Worm (Caenorhabditis elegans): ENCODE results near the gene C03B1.17.

Gene C03B1.17

ce11 chrX:6360658-6361057, 12.8 kb upstream of the C03B1.17 start, which contains the start of gene C03B1.14:
Gene C03B1.14 (minus strand): TSS chrX:6360758.
- TF ChIP-seq sea-1 (GFP tag; conservative IDR thresholded peaks at IDR 0.05) = no peak

- TF ChIP-seq F13C5.2 (tag; optimal IDR thresholded peaks at IDR 0.05) (no peak), ceh-13 (GFP tag; optimal IDR thresholded peaks at IDR 0.05) (no peak), ceh-36 (tag; optimal IDR thresholded peaks at IDR 0.05) (no peak), scrt-1 (GFP tag; IDR thresholded peaks at IDR 0.05) (no peak), tbx-11 (GFP tag; IDR thresholded peaks at IDR 0.05) (no peak), flt-1 (GFP tag; IDR thresholded peaks at IDR 0.05) (no peak), tra-4 (tag; optimal IDR thresholded peaks at IDR 0.05) (no peak), tbx-37 (GFP tag; conservative IDR thresholded peaks at IDR 0.05) (no peak), aly-1 (tag; optimal IDR thresholded peaks at IDR 0.05) (no peak), B0310.2 (tag; optimal IDR thresholded peaks at IDR 0.05) (no peak), hmbx-1 (tag; optimal IDR thresholded peaks at IDR 0.05) (no peak), ama-1 (optimal IDR thresholded peaks at IDR 0.05) (no peak), hnd-1 (tag; optimal IDR thresholded peaks at IDR 0.05) (no peak), pes-1 (GFP tag; IDR thresholded peaks at IDR 0.05) (no peak), sea-1 (GFP tag; conservative IDR thresholded peaks at IDR 0.05) (no peak), hmg-4 (GFP tag; optimal IDR thresholded peaks at IDR 0.05) (no peak)
These were observed 9.3 kb upstream of the C03B1.17 start, which contains the start of gene C03B1.4 for ce11 chrX:6364196-6364595. Gene C03B1.4 (plus strand): TSS chrX:6364496.

- no peak for TF ChIP-seq tbx-37 (GFP tag; conservative IDR thresholded peaks at IDR 0.05)
These were observed 7.7 kb upstream of the C03B1.17 start, which contains the start of gene C03B1.3 for ce11 chrX:6365715-6366114. Gene C03B1.3 (plus strand): TSS chrX:6366015.

ce11 chrX:6369717-6370116, 3.7 kb upstream of the C03B1.17 start, which contains the start of gene C03B1.2:
Gene C03B1.2 (plus strand): TSS chrX:6370017.
- TF ChIP-seq pes-1 (GFP tag; IDR thresholded peaks at IDR 0.05) (no peak), hnd-1 (tag; optimal IDR thresholded peaks at IDR 0.05) (no peak), tbx-11 (GFP tag; IDR thresholded peaks at IDR 0.05) (no peak), tra-4 (tag; optimal IDR thresholded peaks at IDR 0.05) (no peak)

- TF ChIP-seq sea-1 (GFP tag; conservative IDR thresholded peaks at IDR 0.05) (peak; percentile 79), tbx-37 (GFP tag; conservative IDR thresholded peaks at IDR 0.05) (peak; percentile 90), ama-1 (optimal IDR thresholded peaks at IDR 0.05) (no peak), ets-7 (tag; optimal IDR thresholded peaks at IDR 0.05) (no peak), scrt-1 (GFP tag; IDR thresholded peaks at IDR 0.05) (peak; percentile 88), hnd-1 (tag; optimal IDR thresholded peaks at IDR 0.05) (peak; percentile 66), hmg-4 (GFP tag; optimal IDR thresholded peaks at IDR 0.05) (peak; percentile 85), F13C5.2 (tag; optimal IDR thresholded peaks at IDR 0.05) (peak; percentile 62), B0310.2 (tag; optimal IDR thresholded peaks at IDR 0.05) (peak; percentile 58), ceh-13 (GFP tag; optimal IDR thresholded peaks at IDR 0.05) (peak; percentile 73), tra-4 (tag; optimal IDR thresholded peaks at IDR 0.05) (peak; percentile 28), tbx-11 (GFP tag; IDR thresholded peaks at IDR 0.05) (peak; percentile 88), pes-1 (GFP tag; IDR thresholded peaks at IDR 0.05) (peak; percentile 92), ceh-36 (tag; optimal IDR thresholded peaks at IDR 0.05) (peak; percentile 81), hmbx-1 (tag; optimal IDR thresholded peaks at IDR 0.05) (peak; percentile 64), flt-1 (GFP tag; IDR thresholded peaks at IDR 0.05) (peak; percentile 82), aly-1 (tag; optimal IDR thresholded peaks at IDR 0.05) (peak; percentile 33)
These were observed 2.0 kb upstream of the C03B1.17 start for ce11 chrX:6371192-6372116.

ce11 chrX:6374451-6374850, 1.0 kb downstream of the C03B1.17 start, which contains the start of gene C03B1.1:
Gene C03B1.1 (plus strand): TSS chrX:6374751.
- TF ChIP-seq ama-1 (optimal IDR thresholded peaks at IDR 0.05) (no peak), B0310.2 (tag; optimal IDR thresholded peaks at IDR 0.05) (no peak), F13C5.2 (tag; optimal IDR thresholded peaks at IDR 0.05) (no peak), scrt-1 (GFP tag; IDR thresholded peaks at IDR 0.05) (no peak), ceh-13 (GFP tag; optimal IDR thresholded peaks at IDR 0.05) (no peak), tra-4 (tag; optimal IDR thresholded peaks at IDR 0.05) (no peak), pes-1 (GFP tag; IDR thresholded peaks at IDR 0.05) (no peak), ets-7 (tag; optimal IDR thresholded peaks at IDR 0.05) (no peak), hmg-4 (GFP tag; optimal IDR thresholded peaks at IDR 0.05) (no peak), hnd-1 (tag; optimal IDR thresholded peaks at IDR 0.05) (no peak), aly-1 (tag; optimal IDR thresholded peaks at IDR 0.05) (no peak), hmbx-1 (tag; optimal IDR thresholded peaks at IDR 0.05) (no peak), tbx-37 (GFP tag; conservative IDR thresholded peaks at IDR 0.05) (no peak), ceh-36 (tag; optimal IDR thresholded peaks at IDR 0.05) (no peak), sea-1 (GFP tag; conservative IDR thresholded peaks at IDR 0.05) (no peak), tbx-11 (GFP tag; IDR thresholded peaks at IDR 0.05) (no peak)

ce11 chrX:6377634-6378288, 4.3 kb downstream of the C03B1.17 start, which contains the start of gene lmp-1:
Gene lmp-1 (minus strand): TSS chrX:6377684.
- TF ChIP-seq hmbx-1 (tag; optimal IDR thresholded peaks at IDR 0.05) (no peak), hnd-1 (tag; optimal IDR thresholded peaks at IDR 0.05) (no peak), sea-1 (GFP tag; conservative IDR thresholded peaks at IDR 0.05) (no peak), F13C5.2 (tag; optimal IDR thresholded peaks at IDR 0.05) (no peak)
